Worm (Caenorhabditis elegans) whole organism, L3 larva: ENCODE measurements around the gene ZK180.5.

Experiments used
- R02D3.7 ChIP-seq: fragments of 150-350 bp; optimal IDR thresholded peaks from 2 replicates; lab custom pipeline; 2014; ENCODE audit warnings: missing biosample characterization, missing genetic modification characterization
- ZK546.5 ChIP-seq: sonication (generic microtip); optimal IDR thresholded peaks from 2 replicates; lab custom pipeline; 2017; ENCODE audit warnings: missing biosample characterization, missing genetic modification characterization
- aly-2 ChIP-seq: fragments of 150-350 bp; optimal IDR thresholded peaks from 2 replicates; lab custom pipeline; 2014; ENCODE audit warnings: missing biosample characterization, missing genetic modification characterization
- ama-1 ChIP-seq: fragments of 150-350 bp; optimal IDR thresholded peaks from 2 replicates; lab custom pipeline; 2018
- ceh-16 ChIP-seq: sonication (generic microtip); optimal IDR thresholded peaks from 2 replicates; lab custom pipeline; 2017; ENCODE audit warnings: missing biosample characterization, missing genetic modification characterization
- ceh-28 ChIP-seq: fragments of 150-350 bp; optimal IDR thresholded peaks from 2 replicates; lab custom pipeline; 2014; ENCODE audit warnings: missing biosample characterization, missing genetic modification reagents, missing genetic modification characterization
- ceh-82 ChIP-seq: fragments of 150-350 bp; optimal IDR thresholded peaks from 2 replicates; lab custom pipeline; 2014; ENCODE audit warnings: missing biosample characterization, missing genetic modification characterization
- ceh-9 ChIP-seq: sonication (generic microtip); optimal IDR thresholded peaks from 2 replicates; lab custom pipeline; 2018; ENCODE audit warnings: missing biosample characterization, missing genetic modification characterization
- daf-12 ChIP-seq: fragments of 150-350 bp; optimal IDR thresholded peaks from 2 replicates; lab custom pipeline; 2014; ENCODE audit warnings: missing biosample characterization, missing genetic modification reagents, missing genetic modification characterization
- egl-27 ChIP-seq: sonication (generic microtip); optimal IDR thresholded peaks from 4 replicates; lab custom pipeline; 2017; ENCODE audit warnings: missing biosample characterization, missing genetic modification reagents, missing genetic modification characterization
- egl-5 ChIP-seq: fragments of 150-350 bp; optimal IDR thresholded peaks from 2 replicates; lab custom pipeline; 2017; ENCODE audit warnings: missing biosample characterization, missing genetic modification reagents, missing genetic modification characterization, inconsistent platforms
- elt-1 ChIP-seq: fragments of 150-350 bp; optimal IDR thresholded peaks from 2 replicates; lab custom pipeline; 2014; ENCODE audit warnings: missing biosample characterization, missing genetic modification characterization
- elt-2 ChIP-seq: sonication (generic microtip); optimal IDR thresholded peaks from 2 replicates; lab custom pipeline; 2016; ENCODE audit warnings: missing genetic modification reagents, mild to moderate bottlenecking, missing genetic modification characterization, missing compliant biosample characterization
- elt-3 ChIP-seq, 3 experiments: fragments of 150-350 bp in 1 of 3; sonication (generic microtip) in 2 of 3; optimal IDR thresholded peaks; 2 replicates in 2 of 3; 4 replicates in 1 of 3; lab custom pipeline; 2014 to 2017; ENCODE audit warnings: missing biosample characterization in 3 of 3, missing genetic modification characterization in 3 of 3
- eor-1 ChIP-seq, 2 experiments: fragments of 150-350 bp; optimal IDR thresholded peaks; 2 replicates each; lab custom pipeline; 2014 to 2018; ENCODE audit warnings: missing biosample characterization in 2 of 2, missing genetic modification characterization in 2 of 2
- fkh-10 ChIP-seq: sonication (generic microtip); optimal IDR thresholded peaks from 2 replicates; lab custom pipeline; 2017; ENCODE audit warnings: missing biosample characterization, missing genetic modification reagents, missing genetic modification characterization
- fkh-2 ChIP-seq: fragments of 150-350 bp; optimal IDR thresholded peaks from 2 replicates; lab custom pipeline; 2014; ENCODE audit warnings: missing biosample characterization, missing genetic modification reagents, missing genetic modification characterization
- fos-1 ChIP-seq: fragments of 150-350 bp; optimal IDR thresholded peaks from 2 replicates; lab custom pipeline; 2014; ENCODE audit warnings: missing biosample characterization, missing genetic modification characterization
- hmg-11 ChIP-seq: sonication (generic microtip); optimal IDR thresholded peaks from 2 replicates; lab custom pipeline; 2016; ENCODE audit warnings: missing genetic modification characterization, missing compliant biosample characterization
- jun-1 ChIP-seq: fragments of 150-350 bp; optimal IDR thresholded peaks from 2 replicates; lab custom pipeline; 2014; ENCODE audit warnings: missing biosample characterization, missing genetic modification reagents, missing genetic modification characterization
- lin-15B ChIP-seq: fragments of 150-350 bp; optimal IDR thresholded peaks from 2 replicates; lab custom pipeline; 2014; ENCODE audit warnings: missing biosample characterization, missing genetic modification characterization
- lin-39 ChIP-seq: fragments of 150-350 bp; optimal IDR thresholded peaks from 2 replicates; lab custom pipeline; 2018; ENCODE audit warnings: missing biosample characterization, missing genetic modification reagents, missing genetic modification characterization
- lsy-12 ChIP-seq: sonication (generic microtip); optimal IDR thresholded peaks from 2 replicates; lab custom pipeline; 2016; ENCODE audit warnings: mild to moderate bottlenecking, missing genetic modification characterization, missing compliant biosample characterization
- mdl-1 ChIP-seq: fragments of 150-350 bp; optimal IDR thresholded peaks from 2 replicates; lab custom pipeline; 2014; ENCODE audit warnings: missing biosample characterization, missing genetic modification characterization
- mml-1 ChIP-seq: fragments of 150-350 bp; sonication (generic microtip); optimal IDR thresholded peaks from 3 replicates; lab custom pipeline; 2014; ENCODE audit warnings: missing biosample characterization, missing genetic modification characterization
- nfya-1 ChIP-seq: sonication (generic microtip); optimal IDR thresholded peaks from 2 replicates; lab custom pipeline; 2017; ENCODE audit warnings: missing genetic modification characterization, mild to moderate bottlenecking, missing compliant biosample characterization, antibody characterized with exemption, moderate library complexity; ENCODE audit not compliant: insufficient read depth
- nhr-11 ChIP-seq: fragments of 150-350 bp; optimal IDR thresholded peaks from 2 replicates; lab custom pipeline; 2014; ENCODE audit warnings: missing biosample characterization, missing genetic modification characterization
- nhr-12 ChIP-seq: fragments of 150-350 bp; optimal IDR thresholded peaks from 2 replicates; lab custom pipeline; 2014; ENCODE audit warnings: missing biosample characterization, missing genetic modification characterization
- nhr-23 ChIP-seq: fragments of 150-350 bp; optimal IDR thresholded peaks from 2 replicates; lab custom pipeline; 2014; ENCODE audit warnings: missing biosample characterization, missing genetic modification reagents, missing genetic modification characterization
- nhr-237 ChIP-seq: fragments of 150-350 bp; optimal IDR thresholded peaks from 2 replicates; lab custom pipeline; 2014; ENCODE audit warnings: missing biosample characterization, missing genetic modification characterization
- nhr-25 ChIP-seq: sonication (generic microtip); optimal IDR thresholded peaks from 2 replicates; lab custom pipeline; 2017; ENCODE audit warnings: missing biosample characterization, missing genetic modification characterization
- nhr-28 ChIP-seq: fragments of 150-350 bp; optimal IDR thresholded peaks from 2 replicates; lab custom pipeline; 2014; ENCODE audit warnings: missing biosample characterization, missing genetic modification characterization
- nhr-43 ChIP-seq: sonication (generic microtip); optimal IDR thresholded peaks from 2 replicates; lab custom pipeline; 2016; ENCODE audit warnings: mild to moderate bottlenecking, missing genetic modification characterization, missing compliant biosample characterization; ENCODE audit not compliant: poor library complexity, severe bottlenecking
- nhr-67 ChIP-seq: fragments of 150-350 bp; optimal IDR thresholded peaks from 2 replicates; lab custom pipeline; 2014; ENCODE audit warnings: missing biosample characterization, missing genetic modification characterization
- nhr-76 ChIP-seq: fragments of 150-350 bp; sonication (generic microtip); optimal IDR thresholded peaks from 5 replicates; lab custom pipeline; 2014; ENCODE audit warnings: missing biosample characterization, missing genetic modification characterization
- nhr-77 ChIP-seq: fragments of 150-350 bp; optimal IDR thresholded peaks from 2 replicates; lab custom pipeline; 2014; ENCODE audit warnings: missing biosample characterization, missing genetic modification characterization
- pha-4 ChIP-seq: fragments of 150-350 bp; optimal IDR thresholded peaks from 2 replicates; lab custom pipeline; 2014; ENCODE audit warnings: missing biosample characterization, missing genetic modification reagents, missing genetic modification characterization
- pqm-1 ChIP-seq: fragments of 150-350 bp; optimal IDR thresholded peaks from 2 replicates; lab custom pipeline; 2017; ENCODE audit warnings: missing biosample characterization, missing genetic modification characterization, inconsistent platforms
- sea-2 ChIP-seq: fragments of 150-350 bp; sonication (generic microtip); optimal IDR thresholded peaks from 4 replicates; lab custom pipeline; 2014; ENCODE audit warnings: missing biosample characterization, missing genetic modification reagents, missing genetic modification characterization
- skn-1 ChIP-seq: fragments of 150-350 bp; optimal IDR thresholded peaks from 2 replicates; lab custom pipeline; 2014; ENCODE audit warnings: missing biosample characterization, missing genetic modification characterization
- snpc-4 ChIP-seq: fragments of 150-350 bp; optimal IDR thresholded peaks from 2 replicates; lab custom pipeline; 2014; ENCODE audit warnings: missing biosample characterization, missing genetic modification characterization
- tbx-2 ChIP-seq: sonication (generic microtip); optimal IDR thresholded peaks from 2 replicates; lab custom pipeline; 2016; ENCODE audit warnings: mild to moderate bottlenecking, missing genetic modification characterization, missing compliant biosample characterization
- unc-39 ChIP-seq: sonication (generic microtip); optimal IDR thresholded peaks from 4 replicates; lab custom pipeline; 2017; ENCODE audit warnings: missing biosample characterization, missing genetic modification characterization
- unc-62 ChIP-seq: fragments of 150-350 bp; sonication (generic microtip); optimal IDR thresholded peaks from 4 replicates; lab custom pipeline; 2014; ENCODE audit warnings: missing biosample characterization, missing genetic modification reagents, missing genetic modification characterization
- zag-1 ChIP-seq: fragments of 150-350 bp; optimal IDR thresholded peaks from 2 replicates; lab custom pipeline; 2014; ENCODE audit warnings: missing biosample characterization, missing genetic modification characterization
- ztf-11 ChIP-seq: fragments of 150-350 bp; optimal IDR thresholded peaks from 2 replicates; lab custom pipeline; 2014; ENCODE audit warnings: missing biosample characterization, missing genetic modification characterization
- ztf-4 ChIP-seq: fragments of 150-350 bp; optimal IDR thresholded peaks from 2 replicates; lab custom pipeline; 2014; ENCODE audit warnings: missing biosample characterization, missing genetic modification characterization

ZK180.5 gene

DNA sequence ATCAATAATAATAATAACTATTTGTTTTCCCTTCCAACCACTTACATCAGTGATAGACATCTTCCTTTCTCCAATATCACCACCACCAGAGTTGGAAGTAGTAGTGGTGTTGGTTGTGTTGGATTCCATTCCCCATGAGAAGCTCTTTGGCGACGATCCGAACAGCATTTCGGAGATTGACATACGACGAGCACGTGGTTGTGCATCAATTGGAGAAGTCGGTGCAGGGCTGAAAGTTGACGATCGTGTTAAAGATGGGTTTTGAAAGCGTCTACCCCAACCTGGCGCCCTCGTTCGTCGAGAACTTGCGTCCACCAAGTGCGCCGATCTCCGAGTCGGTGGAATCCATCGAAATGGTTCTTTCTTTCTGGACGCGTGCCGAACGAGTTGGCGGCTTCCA, 47.9 kb downstream of the ZK180.5 start:
- TF ChIP-seq ama-1 (lab: Kevin White, UChicago) (no peak), skn-1 (tag; lab: Kevin White, UChicago) (no peak), lin-39 (no peak), fkh-2 (tag; lab: Kevin White, UChicago) (no peak), egl-27 (tag; lab: Kevin White, UChicago) (no peak), mml-1 (tag; lab: Kevin White, UChicago) (no peak), unc-62 (GFP tag; lab: Kevin White, UChicago) (no peak), ceh-82 (no peak), R02D3.7 (tag; lab: Kevin White, UChicago) (no peak), elt-3 (tag; optimal IDR thresholded peaks at IDR 0.05; lab: Kevin White, UChicago) (no peak), pha-4 (tag; lab: Kevin White, UChicago) (no peak), sea-2 (GFP tag; lab: Kevin White, UChicago) (no peak), ceh-16 (tag; lab: Kevin White, UChicago) (no peak)

DNA sequence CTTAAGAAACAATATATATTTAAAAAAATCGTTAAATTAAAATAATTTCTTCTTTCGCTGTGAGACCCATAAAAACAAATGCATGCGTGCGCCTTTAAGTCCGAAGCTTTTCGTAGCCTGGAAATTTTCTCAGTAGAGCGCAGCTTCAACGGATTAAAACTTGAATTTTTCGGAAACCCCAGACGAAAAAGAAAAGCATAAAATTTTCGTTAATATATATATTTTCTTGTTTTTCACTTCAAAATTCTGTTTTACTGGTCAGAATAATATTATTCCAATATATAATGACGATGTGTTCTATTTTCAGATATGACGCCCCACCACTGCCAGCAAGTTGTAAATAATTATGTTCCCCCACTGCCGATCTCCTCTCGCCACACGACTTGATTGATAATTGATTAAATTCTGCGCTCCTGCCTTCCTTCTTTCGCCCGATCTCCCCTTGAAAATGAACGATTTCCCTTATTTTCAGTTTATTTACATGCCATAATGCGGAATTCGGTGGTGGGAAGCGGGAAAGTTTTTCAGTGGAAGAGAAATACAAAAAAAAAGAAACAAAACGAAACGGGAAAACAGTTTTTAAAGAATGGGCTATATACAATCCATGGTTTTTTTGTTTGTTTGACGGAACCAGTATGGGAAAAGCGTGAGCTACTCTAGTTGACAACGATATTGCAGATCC, 48.8 kb downstream of the ZK180.5 start:
- TF ChIP-seq hmg-11 (peak; percentile 9), nhr-28 (tag; lab: Kevin White, UChicago) (no peak), unc-39 (no peak), ceh-28 (no peak), ceh-9 (tag; lab: Kevin White, UChicago) (no peak), egl-5 (no peak), aly-2 (tag; lab: Kevin White, UChicago) (no peak), ama-1 (lab: Kevin White, UChicago) (peak; percentile 98), skn-1 (tag; lab: Kevin White, UChicago) (no peak), jun-1 (tag; lab: Kevin White, UChicago) (peak; percentile 17), snpc-4 (tag; lab: Kevin White, UChicago) (no peak), eor-1 (tag; optimal IDR thresholded peaks at IDR 0.05; lab: Kevin White, UChicago) (no peak), ztf-4 (peak; percentile 69), R02D3.7 (tag; lab: Kevin White, UChicago) (no peak), pha-4 (tag; lab: Kevin White, UChicago) (peak; percentile 46), elt-1 (no peak), ceh-16 (tag; lab: Kevin White, UChicago) (no peak), mdl-1 (tag; lab: Kevin White, UChicago) (no peak), lsy-12 (tag; lab: Kevin White, UChicago) (peak; percentile 46), nfya-1 (tag; lab: Kevin White, UChicago) (no peak), nhr-12 (tag; lab: Kevin White, UChicago) (no peak), nhr-11 (no peak), pqm-1 (no peak), nhr-25 (tag; lab: Kevin White, UChicago) (no peak), tbx-2 (tag; lab: Kevin White, UChicago) (peak; percentile 46), elt-2 (peak; percentile 40), nhr-77 (tag; lab: Kevin White, UChicago) (no peak), zag-1 (tag; lab: Kevin White, UChicago) (no peak), nhr-23 (tag; lab: Kevin White, UChicago) (peak; percentile 14), nhr-67 (tag; lab: Kevin White, UChicago) (no peak), ztf-11 (tag; lab: Kevin White, UChicago) (no peak), daf-12 (no peak), fkh-2 (tag; lab: Kevin White, UChicago) (no peak), ZK546.5 (no peak), fos-1 (tag; lab: Kevin White, UChicago) (no peak), lin-15B (tag; lab: Kevin White, UChicago) (no peak), egl-27 (tag; lab: Kevin White, UChicago) (no peak), elt-3 (tag; optimal IDR thresholded peaks at IDR 0.05; lab: Kevin White, UChicago) (no peak), nhr-43 (tag; lab: Kevin White, UChicago) (peak; percentile 65), mml-1 (tag; lab: Kevin White, UChicago) (no peak), unc-62 (GFP tag; lab: Kevin White, UChicago) (no peak), ceh-82 (no peak), lin-39 (no peak), nhr-237 (tag; lab: Kevin White, UChicago) (no peak), nhr-76 (no peak), fkh-10 (no peak), sea-2 (GFP tag; lab: Kevin White, UChicago) (no peak)
- TF ChIP-seq, all 47 proteins: peak for 10
